Fruit fly (Drosophila melanogaster) whole organism, adult: ENCODE data around the gene CG43248.

Experiments
- CG14711 ChIP-seq: fragments of 200-800 bp; sonication (Bioruptor generic); optimal IDR thresholded peaks from 2 replicates; lab custom pipeline; 2018; ENCODE audit warnings: missing biosample characterization, mild to moderate bottlenecking, missing genetic modification characterization, moderate library complexity
- CG1620 ChIP-seq: fragments of 200-800 bp; sonication (Bioruptor generic); optimal IDR thresholded peaks from 2 replicates; lab custom pipeline; 2016; ENCODE audit warnings: missing biosample characterization, missing genetic modification characterization
- CG33017 ChIP-seq: fragments of 200-800 bp; sonication (Bioruptor generic); optimal IDR thresholded peaks from 2 replicates; lab custom pipeline; 2018; ENCODE audit warnings: missing biosample characterization, mild to moderate bottlenecking, missing genetic modification characterization, moderate library complexity
- CG7045 ChIP-seq: fragments of 200-800 bp; sonication (Bioruptor generic); optimal IDR thresholded peaks from 2 replicates; lab custom pipeline; 2017; ENCODE audit warnings: missing biosample characterization, mild to moderate bottlenecking, missing genetic modification characterization
- CG7101 ChIP-seq: fragments of 200-800 bp; sonication (Bioruptor generic); optimal IDR thresholded peaks from 2 replicates; lab custom pipeline; 2018; ENCODE audit warnings: missing biosample characterization, mild to moderate bottlenecking, missing genetic modification characterization, moderate library complexity
- Crg-1 ChIP-seq: fragments of 200-800 bp; sonication (Bioruptor generic); optimal IDR thresholded peaks from 2 replicates; lab custom pipeline; 2016; ENCODE audit warnings: missing biosample characterization, missing genetic modification characterization
- Hr96 ChIP-seq: fragments of 200-800 bp; sonication (Bioruptor generic); optimal IDR thresholded peaks from 2 replicates; lab custom pipeline; 2016; ENCODE audit warnings: missing biosample characterization, missing genetic modification characterization
- Mnt ChIP-seq: fragments of 200-800 bp; sonication (Bioruptor generic); optimal IDR thresholded peaks from 2 replicates; lab custom pipeline; 2016; ENCODE audit warnings: missing biosample characterization, mild to moderate bottlenecking, missing genetic modification characterization
- pad ChIP-seq: fragments of 200-800 bp; sonication (Bioruptor generic); optimal IDR thresholded peaks from 3 replicates; lab custom pipeline; 2017; ENCODE audit warnings: missing biosample characterization, missing genetic modification characterization, mild to moderate bottlenecking, moderate library complexity, missing genetic modification reagents
- tj ChIP-seq: fragments of 200-800 bp; sonication (Bioruptor generic); optimal IDR thresholded peaks from 3 replicates; lab custom pipeline; 2017; ENCODE audit warnings: missing biosample characterization, mild to moderate bottlenecking, missing genetic modification characterization, moderate library complexity

DNA sequence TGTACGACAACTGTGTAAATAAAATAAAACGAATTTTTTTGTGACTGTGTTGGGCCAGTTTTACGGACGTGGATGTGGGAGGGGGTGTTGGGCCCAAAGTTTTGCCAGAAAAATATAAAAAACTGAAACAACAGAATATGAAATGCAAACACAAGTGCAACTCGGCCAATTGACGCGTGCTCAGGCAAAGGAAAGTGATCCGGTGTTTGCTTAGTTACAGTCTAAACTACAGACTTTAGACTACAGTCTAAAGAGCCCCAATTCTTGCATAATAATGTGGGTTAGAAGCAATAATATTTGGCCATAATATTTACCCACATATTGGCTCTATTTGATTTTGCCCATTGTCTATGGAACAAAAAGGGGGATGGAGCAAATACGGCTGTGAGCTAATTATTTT lies 17.6 kb upstream of the CG43248 start:
- TF ChIP-seq pad: no peak
- peak; percentile 12 for TF ChIP-seq CG33017 (tag; lab: Kevin White, UChicago)
- TF ChIP-seq Mnt (GFP tag; lab: Kevin White, UChicago): no peak
- peak; percentile 0 for TF ChIP-seq CG7045
- TF ChIP-seq Crg-1 (GFP tag; lab: Kevin White, UChicago): no peak
- no peak for TF ChIP-seq CG1620
- TF ChIP-seq tj (GFP tag; lab: Kevin White, UChicago): no peak
- no peak for TF ChIP-seq CG14711 (tag; lab: Kevin White, UChicago)
- TF ChIP-seq Hr96 (GFP tag; lab: Kevin White, UChicago): no peak
- no peak for TF ChIP-seq CG7101 (tag; lab: Kevin White, UChicago)
